Worm (Caenorhabditis elegans): ENCODE measurements around the gene pfd-5.
A peak's percentile ranks its signal among the peaks of the same experiment; 100 is the strongest.

pfd-5 gene

DNA sequence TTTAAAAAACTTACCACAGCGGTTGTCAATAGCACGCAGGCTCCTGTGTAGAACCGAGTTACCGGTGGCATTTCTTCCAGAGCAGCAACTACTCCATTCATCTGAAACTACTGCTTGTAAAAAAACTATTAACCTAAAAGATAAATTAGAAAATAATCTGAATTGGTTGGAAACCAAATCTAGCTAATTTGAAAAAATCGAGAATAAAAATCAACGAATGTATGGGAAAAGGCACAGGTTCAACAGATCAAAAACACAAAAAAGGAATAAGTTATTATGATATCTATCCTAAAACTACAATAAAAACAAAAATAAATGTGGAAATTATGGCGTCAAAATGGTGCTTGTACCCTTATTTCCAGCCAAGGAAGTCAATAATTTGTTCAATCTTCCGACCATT, 24.3 kb upstream of the pfd-5 start, which contains the start of gene der-2:
Gene der-2, minus strand, starts transcription at position 101 of the 400 bp plus-strand sequence.
- no peak for TF ChIP-seq zag-1 (tag; optimal IDR thresholded peaks at IDR 0.05)
- TF ChIP-seq lin-35 (GFP tag; optimal IDR thresholded peaks at IDR 0.05) = no peak
- TF ChIP-seq nhr-71 (tag; optimal IDR thresholded peaks at IDR 0.05) = no peak
- no peak for TF ChIP-seq nhr-237 (tag; optimal IDR thresholded peaks at IDR 0.05)
- no peak for TF ChIP-seq aha-1 (tag; optimal IDR thresholded peaks at IDR 0.05)

DNA sequence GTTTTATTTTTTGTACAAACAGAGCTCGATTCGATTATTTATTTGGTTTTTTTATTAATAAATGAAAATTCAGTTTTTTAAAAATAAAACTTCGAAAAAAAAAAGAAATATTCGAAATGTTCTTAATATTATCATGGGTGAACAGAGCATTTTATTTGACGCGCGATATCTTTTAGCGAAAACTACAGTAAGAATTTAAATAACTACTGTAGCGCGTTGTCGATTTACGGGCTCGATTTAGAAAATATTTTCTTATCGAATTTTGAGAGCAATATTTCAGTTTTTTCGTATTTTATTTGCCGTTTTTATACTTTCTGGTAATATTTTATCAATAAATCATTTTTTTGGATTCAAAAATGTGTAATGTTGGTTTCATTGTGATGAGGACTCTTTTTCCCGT, 22.4 kb upstream of the pfd-5 start:
- TF ChIP-seq nhr-71 (tag; optimal IDR thresholded peaks at IDR 0.05) (peak; percentile 17), snpc-4 (tag; optimal IDR thresholded peaks at IDR 0.05) (no peak)

- TF ChIP-seq egl-27 (tag; optimal IDR thresholded peaks at IDR 0.05) (no peak), nhr-47 (tag; optimal IDR thresholded peaks at IDR 0.05) (peak; percentile 39), C16A3.4 (tag; optimal IDR thresholded peaks at IDR 0.05) (peak; percentile 28), dpl-1 (GFP tag; optimal IDR thresholded peaks at IDR 0.05) (peak; percentile 5 to 30 (median 19)), nhr-84 (tag; optimal IDR thresholded peaks at IDR 0.05) (no peak), hpl-2 (GFP tag; optimal IDR thresholded peaks at IDR 0.05) (no peak), fkh-8 (tag; optimal IDR thresholded peaks at IDR 0.05) (no peak), vab-15 (tag; optimal IDR thresholded peaks at IDR 0.05) (peak; percentile 25), nhr-12 (tag; optimal IDR thresholded peaks at IDR 0.05) (no peak), sox-4 (tag; optimal IDR thresholded peaks at IDR 0.05) (no peak), unc-130 (tag; optimal IDR thresholded peaks at IDR 0.05) (peak; percentile 32), nhr-20 (tag; optimal IDR thresholded peaks at IDR 0.05) (peak; percentile 77), dsc-1 (tag; optimal IDR thresholded peaks at IDR 0.05) (peak; percentile 43), tlp-1 (tag; optimal IDR thresholded peaks at IDR 0.05) (no peak), elt-3 (tag; optimal IDR thresholded peaks at IDR 0.05) (no peak), rnt-1 (tag; optimal IDR thresholded peaks at IDR 0.05) (peak; percentile 88), nhr-19 (GFP tag; conservative IDR thresholded peaks at IDR 0.05) (peak; percentile 79), snpc-4 (tag; optimal IDR thresholded peaks at IDR 0.05) (no peak), ceh-88 (GFP tag; IDR thresholded peaks at IDR 0.05) (no peak), lin-13 (GFP tag; optimal IDR thresholded peaks at IDR 0.05) (peak; percentile 40), ztf-11 (tag; optimal IDR thresholded peaks at IDR 0.05) (no peak), zip-4 (GFP tag; optimal IDR thresholded peaks at IDR 0.05) (no peak), lsy-2 (tag; optimal IDR thresholded peaks at IDR 0.05) (peak; percentile 76 to 80), elt-2 (tag; optimal IDR thresholded peaks at IDR 0.05) (no peak), ama-1 (optimal IDR thresholded peaks at IDR 0.05) (no peak), pqm-1 (tag; optimal IDR thresholded peaks at IDR 0.05) (no peak), sup-37 (GFP tag; optimal IDR thresholded peaks at IDR 0.05) (peak; percentile 46), xbp-1 (tag; optimal IDR thresholded peaks at IDR 0.05) (peak; percentile 34), fos-1 (tag; optimal IDR thresholded peaks at IDR 0.05) (no peak), nhr-85 (tag) (no peak), nhr-28 (tag; optimal IDR thresholded peaks at IDR 0.05) (no peak), ces-1 (GFP tag; optimal IDR thresholded peaks at IDR 0.05) (no peak), lin-15B (tag; optimal IDR thresholded peaks at IDR 0.05) (no peak), nhr-77 (tag; optimal IDR thresholded peaks at IDR 0.05) (no peak), snu-23 (GFP tag; optimal IDR thresholded peaks at IDR 0.05) (peak; percentile 80), mdl-1 (tag; optimal IDR thresholded peaks at IDR 0.05) (peak in 1 of 2 experiments; percentile 14), lin-35 (GFP tag; optimal IDR thresholded peaks at IDR 0.05) (peak in 1 of 2 experiments; percentile 6), unc-86 (tag; optimal IDR thresholded peaks at IDR 0.05) (no peak), swsn-7 (tag; optimal IDR thresholded peaks at IDR 0.05) (peak; percentile 53), lin-14 (GFP tag; optimal IDR thresholded peaks at IDR 0.05) (peak; percentile 90), pag-3 (tag; optimal IDR thresholded peaks at IDR 0.05; ENCODE audit: borderline replicate concordance, insufficient read depth) (no peak), lin-39 (tag; optimal IDR thresholded peaks at IDR 0.05) (peak; percentile 63), ets-5 (GFP tag; IDR thresholded peaks at IDR 0.05) (no peak), sptf-1 (tag; optimal IDR thresholded peaks at IDR 0.05) (no peak), pax-3 (tag; optimal IDR thresholded peaks at IDR 0.05) (no peak)
Measured at ce11 chrIII:7216924-7217521, 18.3 kb upstream of the pfd-5 start.

Measured in whole organism, L1 larva.